Worm (Caenorhabditis elegans) whole organism, late embryonic: ENCODE measurements around the gene nhr-63.
"Not testable (repeated sequence)": the region's sequence is repeated elsewhere in the genome, so short reads cannot be mapped to it uniquely, and the experiment has no call there.

Experiments
- C08G9.2 ChIP-seq: sonication (generic microtip); optimal IDR thresholded peaks from 2 replicates; lab custom pipeline; 2016; ENCODE audit warnings: mild to moderate bottlenecking, missing genetic modification characterization, moderate library complexity, missing compliant biosample characterization
- C38D4.7 ChIP-seq: fragments of 200-800 bp; sonication (Bioruptor generic); optimal IDR thresholded peaks from 2 replicates; lab custom pipeline; 2018; ENCODE audit warnings: mild to moderate bottlenecking, missing genetic modification characterization, moderate library complexity, missing compliant biosample characterization
- F13H6.1 ChIP-seq: sonication (generic microtip); optimal IDR thresholded peaks from 2 replicates; lab custom pipeline; 2016; ENCODE audit warnings: missing genetic modification characterization, missing compliant biosample characterization
- K02D7.2 ChIP-seq: sonication (generic microtip); optimal IDR thresholded peaks from 2 replicates; lab custom pipeline; 2017; ENCODE audit warnings: mild to moderate bottlenecking, missing genetic modification characterization, missing compliant biosample characterization
- K09A11.1 ChIP-seq: sonication (generic microtip); optimal IDR thresholded peaks from 2 replicates; lab custom pipeline; 2017; ENCODE audit warnings: antibody characterized with exemption, mild to moderate bottlenecking, missing genetic modification characterization, missing compliant biosample characterization; ENCODE audit not compliant: insufficient read depth
- ahr-1 ChIP-seq: sonication (generic microtip); optimal IDR thresholded peaks from 2 replicates; lab custom pipeline; 2016; ENCODE audit warnings: missing genetic modification characterization, missing compliant biosample characterization
- ceh-14 ChIP-seq: sonication (generic microtip); optimal IDR thresholded peaks from 2 replicates; lab custom pipeline; 2016; ENCODE audit warnings: missing genotype, missing genetic modification characterization, missing compliant biosample characterization
- ceh-18 ChIP-seq: sonication (generic microtip); optimal IDR thresholded peaks from 2 replicates; lab custom pipeline; 2016; ENCODE audit warnings: missing genetic modification characterization, missing compliant biosample characterization
- ceh-19 ChIP-seq: fragments of 200-800 bp; sonication (Bioruptor generic); optimal IDR thresholded peaks from 2 replicates; lab custom pipeline; 2018; ENCODE audit warnings: mild to moderate bottlenecking, missing genetic modification characterization, missing compliant biosample characterization
- ceh-30 ChIP-seq: fragments of 150-350 bp; optimal IDR thresholded peaks from 2 replicates; lab custom pipeline; 2014; ENCODE audit warnings: missing biosample characterization, missing genetic modification characterization
- ceh-45 ChIP-seq: fragments of 200-800 bp; sonication (Bioruptor generic); IDR thresholded peaks from 2 replicates; pipeline ENCODE4 v1.3.6; 2022; ENCODE audit warnings: missing genetic modification reagents, missing genetic modification characterization, missing compliant biosample characterization
- ceh-9 ChIP-seq: sonication (generic microtip); optimal IDR thresholded peaks from 2 replicates; lab custom pipeline; 2016; ENCODE audit warnings: mild to moderate bottlenecking, missing genetic modification characterization, inconsistent platforms, missing compliant biosample characterization
- che-1 ChIP-seq: sonication (generic microtip); optimal IDR thresholded peaks from 2 replicates; lab custom pipeline; 2016; ENCODE audit warnings: mild to moderate bottlenecking, missing genetic modification characterization, missing compliant biosample characterization
- dmd-4 ChIP-seq: sonication (generic microtip); optimal IDR thresholded peaks from 2 replicates; lab custom pipeline; 2016; ENCODE audit warnings: borderline replicate concordance, missing genetic modification characterization, missing compliant biosample characterization
- elt-4 ChIP-seq: sonication (generic microtip); optimal IDR thresholded peaks from 2 replicates; lab custom pipeline; 2016; ENCODE audit warnings: missing genetic modification characterization, missing compliant biosample characterization
- eyg-1 ChIP-seq: sonication (generic microtip); optimal IDR thresholded peaks from 2 replicates; lab custom pipeline; 2016; ENCODE audit warnings: missing genotype, missing genetic modification characterization, missing compliant biosample characterization
- fkh-6 ChIP-seq: sonication (generic microtip); optimal IDR thresholded peaks from 2 replicates; lab custom pipeline; 2016; ENCODE audit warnings: missing genetic modification characterization, missing compliant biosample characterization
- gmeb-2 ChIP-seq: sonication (generic microtip); optimal IDR thresholded peaks from 2 replicates; lab custom pipeline; 2016; ENCODE audit warnings: missing genetic modification characterization, inconsistent platforms, missing compliant biosample characterization
- hlh-13 ChIP-seq: fragments of 200-800 bp; sonication (Bioruptor generic); optimal IDR thresholded peaks from 2 replicates; lab custom pipeline; 2018; ENCODE audit warnings: mild to moderate bottlenecking, missing genetic modification characterization, missing compliant biosample characterization
- hlh-15 ChIP-seq: sonication (generic microtip); optimal IDR thresholded peaks from 2 replicates; lab custom pipeline; 2016; ENCODE audit warnings: missing genetic modification characterization, missing compliant biosample characterization
- hlh-30 ChIP-seq: sonication (generic microtip); optimal IDR thresholded peaks from 2 replicates; lab custom pipeline; 2017; ENCODE audit warnings: antibody characterized with exemption, missing genetic modification characterization, missing compliant biosample characterization; ENCODE audit not compliant: insufficient read depth
- lin-11 ChIP-seq: fragments of 200-800 bp; sonication (Bioruptor generic); optimal IDR thresholded peaks from 2 replicates; lab custom pipeline; 2018; ENCODE audit warnings: mild to moderate bottlenecking, missing genetic modification characterization, missing compliant biosample characterization
- mec-3 ChIP-seq: sonication (generic microtip); optimal IDR thresholded peaks from 2 replicates; lab custom pipeline; 2016; ENCODE audit warnings: borderline replicate concordance, missing genetic modification characterization, missing compliant biosample characterization
- nfya-1 ChIP-seq: sonication (generic microtip); optimal IDR thresholded peaks from 2 replicates; lab custom pipeline; 2017; ENCODE audit warnings: missing genetic modification characterization, mild to moderate bottlenecking, missing compliant biosample characterization, antibody characterized with exemption, moderate library complexity
- nhr-11 ChIP-seq: fragments of 150-350 bp; optimal IDR thresholded peaks from 2 replicates; lab custom pipeline; 2014; ENCODE audit warnings: missing biosample characterization, missing genetic modification characterization
- nhr-232 ChIP-seq: sonication (generic microtip); optimal IDR thresholded peaks from 2 replicates; lab custom pipeline; 2016; ENCODE audit warnings: missing genetic modification characterization, missing compliant biosample characterization
- npax-4 ChIP-seq: sonication (generic microtip); optimal IDR thresholded peaks from 2 replicates; lab custom pipeline; 2016; ENCODE audit warnings: missing genetic modification characterization, missing compliant biosample characterization
- odd-2 ChIP-seq: sonication (generic microtip); optimal IDR thresholded peaks from 2 replicates; lab custom pipeline; 2017; ENCODE audit warnings: antibody characterized with exemption, mild to moderate bottlenecking, missing genetic modification characterization, missing compliant biosample characterization
- pat-9 ChIP-seq: fragments of 200-800 bp; sonication (Bioruptor generic); optimal IDR thresholded peaks from 2 replicates; lab custom pipeline; 2018; ENCODE audit warnings: mild to moderate bottlenecking, missing genetic modification characterization, moderate library complexity, missing compliant biosample characterization
- pha-4 ChIP-seq: fragments of 150-350 bp; optimal IDR thresholded peaks from 2 replicates; lab custom pipeline; 2018; ENCODE audit warnings: missing biosample characterization, missing genetic modification reagents, missing genetic modification characterization
- pros-1 ChIP-seq: fragments of 150-350 bp; optimal IDR thresholded peaks from 2 replicates; lab custom pipeline; 2014; ENCODE audit warnings: missing biosample characterization, missing genetic modification reagents, missing genetic modification characterization
- ref-2 ChIP-seq: sonication (generic microtip); optimal IDR thresholded peaks from 2 replicates; lab custom pipeline; 2016; ENCODE audit warnings: missing genetic modification characterization, missing compliant biosample characterization
- syd-9 ChIP-seq: sonication (generic microtip); optimal IDR thresholded peaks from 2 replicates; lab custom pipeline; 2016; ENCODE audit warnings: mild to moderate bottlenecking, missing genetic modification characterization, moderate library complexity, missing compliant biosample characterization
- tbx-2 ChIP-seq: sonication (generic microtip); optimal IDR thresholded peaks from 2 replicates; lab custom pipeline; 2016; ENCODE audit warnings: missing genetic modification characterization, missing compliant biosample characterization
- ttx-3 ChIP-seq: sonication (generic microtip); optimal IDR thresholded peaks from 2 replicates; lab custom pipeline; 2016; ENCODE audit warnings: missing genetic modification reagents, missing genetic modification characterization, missing compliant biosample characterization
- unc-55 ChIP-seq: sonication (generic microtip); optimal IDR thresholded peaks from 2 replicates; lab custom pipeline; 2017; ENCODE audit warnings: missing biosample characterization, missing genetic modification reagents, missing genetic modification characterization
- unc-86 ChIP-seq: sonication (generic microtip); optimal IDR thresholded peaks from 2 replicates; lab custom pipeline; 2016; ENCODE audit warnings: missing genetic modification characterization, missing compliant biosample characterization
- ztf-16 ChIP-seq: sonication (generic microtip); optimal IDR thresholded peaks from 2 replicates; lab custom pipeline; 2017; ENCODE audit warnings: missing genetic modification characterization, missing compliant biosample characterization

Gene nhr-63

ce11 chrV:15988074-15988473 is 14.3 kb upstream of the nhr-63 start, which contains the start of gene F36G9.15:
Gene F36G9.15, minus strand, starts transcription at chrV:15988174.
- TF ChIP-seq C08G9.2 (tag; lab: Kevin White, UChicago) (no peak), hlh-30 (no peak), ttx-3 (tag; lab: Kevin White, UChicago) (no peak), pros-1 (no peak), ref-2 (tag; lab: Kevin White, UChicago) (no peak), dmd-4 (tag; lab: Kevin White, UChicago) (no peak), ztf-16 (no peak), pha-4 (no peak), C38D4.7 (GFP tag; lab: Kevin White, UChicago) (no peak), lin-11 (no peak), elt-4 (tag; lab: Kevin White, UChicago) (no peak)

- not testable (repeated sequence) for TF ChIP-seq unc-55 (GFP tag; lab: Kevin White, UChicago); ceh-45 (GFP tag; lab: Robert Waterston, UW); gmeb-2
- TF ChIP-seq, all 69 proteins: peak for 0; not testable (repeated sequence) for 69
These were observed 10.5 kb upstream of the nhr-63 start, which contains the start of gene C06C6.7 for ce11 chrV:15991850-15992249. Gene C06C6.7, plus strand, starts transcription at chrV:15992150.

ce11 chrV:15996655-15997186 is 5.7 kb upstream of the nhr-63 start, which contains the start of the genes C06C6.9 and C06C6.8:
Gene C06C6.9, minus strand, starts transcription at chrV:15996755.
Gene C06C6.8, plus strand, starts transcription at chrV:15997136.
- TF ChIP-seq nfya-1 (tag; lab: Kevin White, UChicago) (no peak), fkh-6 (tag; lab: Kevin White, UChicago) (no peak), syd-9 (tag; lab: Kevin White, UChicago) (no peak), mec-3 (tag; lab: Kevin White, UChicago) (no peak), gmeb-2 (no peak), eyg-1 (tag; lab: Kevin White, UChicago) (no peak), tbx-2 (tag; lab: Kevin White, UChicago) (no peak), ref-2 (tag; lab: Kevin White, UChicago) (no peak), nhr-232 (no peak), ceh-14 (no peak), ceh-9 (tag; lab: Kevin White, UChicago) (no peak), nhr-11 (no peak), odd-2 (tag; lab: Kevin White, UChicago) (no peak), K09A11.1 (no peak), hlh-15 (tag; lab: Kevin White, UChicago) (no peak), pat-9 (no peak), C38D4.7 (GFP tag; lab: Kevin White, UChicago) (no peak), che-1 (tag; lab: Kevin White, UChicago) (no peak), dmd-4 (tag; lab: Kevin White, UChicago) (no peak), K02D7.2 (tag; lab: Kevin White, UChicago) (no peak)
- TF ChIP-seq, all 69 proteins: peak for 0

DNA sequence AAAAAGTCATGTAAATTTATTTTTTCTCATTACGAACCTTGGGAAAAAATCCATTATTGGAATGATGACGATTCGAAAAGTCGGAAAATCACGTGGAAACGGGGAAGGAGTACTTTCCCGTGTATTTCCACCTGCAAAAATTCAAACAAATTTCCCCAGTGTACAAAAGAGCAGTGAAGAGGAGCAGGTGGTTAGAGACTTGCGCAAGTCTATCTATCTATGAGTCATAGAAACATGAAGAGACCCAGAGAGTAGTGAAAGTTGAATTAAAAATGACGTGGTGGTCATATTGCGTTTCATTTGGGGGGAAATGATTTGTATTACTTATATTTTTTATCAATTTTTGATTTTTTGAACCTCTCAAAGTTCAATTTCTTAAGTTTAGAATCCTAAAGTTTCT is 2.0 kb upstream of the nhr-63 start, which contains the start of gene nhr-50:
TSS of gene nhr-50 (minus strand) at position 199 of the 400 bp plus-strand sequence.
- peak; percentile 15 for TF ChIP-seq hlh-30
- no peak for TF ChIP-seq ceh-18
- TF ChIP-seq, all 69 proteins: peak for 1

- TF ChIP-seq pros-1 (no peak), pat-9 (no peak), C38D4.7 (GFP tag; lab: Kevin White, UChicago) (no peak), hlh-13 (GFP tag; lab: Kevin White, UChicago) (no peak), npax-4 (tag; lab: Kevin White, UChicago) (no peak), ahr-1 (tag; lab: Kevin White, UChicago) (no peak), lin-11 (no peak), ceh-19 (GFP tag; lab: Kevin White, UChicago) (no peak), ceh-30 (tag; lab: Kevin White, UChicago) (no peak), nhr-11 (no peak), ref-2 (tag; lab: Kevin White, UChicago) (no peak), ceh-18 (no peak), F13H6.1 (tag; lab: Kevin White, UChicago) (no peak), unc-86 (no peak), syd-9 (tag; lab: Kevin White, UChicago) (no peak)
These were observed 5.1 kb downstream of the nhr-63 start, which contains the start of gene str-231 for ce11 chrV:16007505-16007904. Gene str-231, minus strand, starts transcription at chrV:16007605.
